Worm (Caenorhabditis elegans) whole organism, L4 larva: ENCODE data around the gene rde-4.
A peak's percentile ranks its signal among the peaks of the same experiment; 100 is the strongest.

ENCODE experiments used
- Y48G9A.11 ChIP-seq: fragments of 200-800 bp; sonication (Bioruptor generic); IDR thresholded peaks from 2 replicates; pipeline ENCODE4 v1.3.6; 2022; ENCODE audit warnings: missing genetic modification reagents, missing genetic modification characterization, missing compliant biosample characterization
- aha-1 ChIP-seq: fragments of 150-350 bp; peaks from one replicate; lab custom pipeline; 2014; ENCODE audit warnings: missing biosample characterization, missing genetic modification characterization
- aly-2 ChIP-seq: sonication (generic microtip); optimal IDR thresholded peaks from 2 replicates; lab custom pipeline; 2018; ENCODE audit warnings: missing biosample characterization, missing genetic modification characterization
- attf-4 ChIP-seq: sonication (generic microtip); optimal IDR thresholded peaks from 3 replicates; lab custom pipeline; 2017; ENCODE audit warnings: missing biosample characterization, missing genetic modification characterization
- ceh-28 ChIP-seq: fragments of 150-350 bp; optimal IDR thresholded peaks from 2 replicates; lab custom pipeline; 2014; ENCODE audit warnings: missing biosample characterization, missing genetic modification reagents, missing genetic modification characterization
- ces-1 ChIP-seq: fragments of 150-350 bp; sonication (generic microtip); optimal IDR thresholded peaks from 4 replicates; lab custom pipeline; 2014; ENCODE audit warnings: missing biosample characterization, missing genetic modification reagents, missing genetic modification characterization
- daf-8 ChIP-seq: fragments of 200-800 bp; sonication (Bioruptor generic); IDR thresholded peaks from 2 replicates; pipeline ENCODE4 v1.3.6; 2022; ENCODE audit warnings: missing genetic modification characterization, missing compliant biosample characterization
- dmd-6 ChIP-seq: fragments of 200-800 bp; sonication (Bioruptor generic); IDR thresholded peaks from 2 replicates; pipeline ENCODE4 v1.3.6; 2022; ENCODE audit warnings: missing genetic modification reagents, missing genetic modification characterization, missing compliant biosample characterization
- dmd-9 ChIP-seq: fragments of 200-800 bp; sonication (Bioruptor generic); IDR thresholded peaks from 2 replicates; pipeline ENCODE4 v1.3.6; 2022; ENCODE audit warnings: missing genetic modification reagents, missing genetic modification characterization, missing compliant biosample characterization
- dpl-1 ChIP-seq: fragments of 150-350 bp; optimal IDR thresholded peaks from 2 replicates; lab custom pipeline; 2014; ENCODE audit warnings: missing biosample characterization, missing genetic modification reagents, missing genetic modification characterization
- egl-43 ChIP-seq: fragments of 200-800 bp; sonication (Bioruptor generic); IDR thresholded peaks from 2 replicates; pipeline ENCODE4 v1.3.6; 2022; ENCODE audit warnings: missing genetic modification reagents, missing genetic modification characterization, missing compliant biosample characterization
- hif-1 ChIP-seq, 2 experiments: sonication (generic microtip); optimal IDR thresholded peaks; 2 replicates each; lab custom pipeline; 2016 to 2017; ENCODE audit warnings: missing compliant biosample characterization in 2 of 2, missing genetic modification characterization in 2 of 2, missing genetic modification reagents in 2 of 2, missing genotype in 2 of 2, mild to moderate bottlenecking in 1 of 2
- hlh-11 ChIP-seq: fragments of 200-800 bp; sonication (Bioruptor generic); optimal IDR thresholded peaks from 2 replicates; lab custom pipeline; 2018; ENCODE audit warnings: mild to moderate bottlenecking, missing genetic modification characterization, missing compliant biosample characterization
- lim-7 ChIP-seq: fragments of 200-800 bp; sonication (Bioruptor generic); IDR thresholded peaks from 2 replicates; pipeline ENCODE4 v1.3.6; 2022; ENCODE audit warnings: missing genetic modification characterization, missing compliant biosample characterization
- lin-13 ChIP-seq: fragments of 150-350 bp; optimal IDR thresholded peaks from 2 replicates; lab custom pipeline; 2014; ENCODE audit warnings: missing biosample characterization, missing genetic modification reagents, missing genetic modification characterization
- lin-38 ChIP-seq: fragments of 200-800 bp; sonication (Bioruptor generic); IDR thresholded peaks from 2 replicates; pipeline ENCODE4 v1.3.6; 2022; ENCODE audit warnings: missing genetic modification reagents, missing genetic modification characterization, missing compliant biosample characterization
- lin-39 ChIP-seq: fragments of 150-350 bp; optimal IDR thresholded peaks from 2 replicates; lab custom pipeline; 2014; ENCODE audit warnings: missing biosample characterization, missing genetic modification reagents, missing genetic modification characterization
- lsy-2 ChIP-seq, 2 experiments: fragments of 150-350 bp in 1 of 2; sonication (generic microtip) in 1 of 2; optimal IDR thresholded peaks; 2 replicates each; lab custom pipeline; 2014 to 2017; ENCODE audit warnings: missing biosample characterization in 2 of 2, missing genetic modification characterization in 2 of 2
- mdl-1 ChIP-seq, 2 experiments: fragments of 150-350 bp in 1 of 2; sonication (generic microtip) in 1 of 2; optimal IDR thresholded peaks; 2 replicates each; lab custom pipeline; 2014 to 2017; ENCODE audit warnings: missing biosample characterization in 2 of 2, missing genetic modification characterization in 2 of 2
- mdt-29 ChIP-seq: fragments of 200-800 bp; sonication (Bioruptor generic); IDR thresholded peaks from 2 replicates; pipeline ENCODE4 v1.3.6; 2022; ENCODE audit warnings: missing genetic modification reagents, missing genetic modification characterization, missing compliant biosample characterization
- mep-1 ChIP-seq: fragments of 150-350 bp; sonication (generic microtip); optimal IDR thresholded peaks from 3 replicates; lab custom pipeline; 2014; ENCODE audit warnings: missing biosample characterization, missing genetic modification characterization
- mes-2 ChIP-seq: sonication (generic microtip); optimal IDR thresholded peaks from 2 replicates; lab custom pipeline; 2016; ENCODE audit warnings: missing genotype, mild to moderate bottlenecking, missing genetic modification characterization, missing compliant biosample characterization; ENCODE audit not compliant: poor library complexity, severe bottlenecking
- mxl-2 ChIP-seq: fragments of 200-800 bp; sonication (Bioruptor generic); conservative IDR thresholded peaks from 2 replicates; pipeline ENCODE4 v1.3.6; 2022; ENCODE audit warnings: missing genetic modification reagents, missing genetic modification characterization, missing compliant biosample characterization
- nhr-10 ChIP-seq: fragments of 150-350 bp; optimal IDR thresholded peaks from 2 replicates; lab custom pipeline; 2014; ENCODE audit warnings: missing biosample characterization, missing genetic modification characterization
- nhr-102 ChIP-seq: sonication (generic microtip); optimal IDR thresholded peaks from 2 replicates; lab custom pipeline; 2016; ENCODE audit warnings: mild to moderate bottlenecking, missing genetic modification characterization, moderate library complexity, missing compliant biosample characterization
- nhr-111 ChIP-seq: fragments of 200-800 bp; sonication (Bioruptor generic); optimal IDR thresholded peaks from 2 replicates; lab custom pipeline; 2018; ENCODE audit warnings: mild to moderate bottlenecking, missing genetic modification characterization, missing compliant biosample characterization
- nhr-28 ChIP-seq: fragments of 150-350 bp; optimal IDR thresholded peaks from 2 replicates; lab custom pipeline; 2014; ENCODE audit warnings: missing biosample characterization, missing genetic modification characterization
- nhr-76 ChIP-seq: fragments of 150-350 bp; optimal IDR thresholded peaks from 2 replicates; lab custom pipeline; 2014; ENCODE audit warnings: missing biosample characterization, missing genetic modification characterization
- nhr-77 ChIP-seq: fragments of 150-350 bp; optimal IDR thresholded peaks from 2 replicates; lab custom pipeline; 2014; ENCODE audit warnings: missing biosample characterization, missing genetic modification characterization
- saeg-2 ChIP-seq: fragments of 200-800 bp; sonication (Bioruptor generic); IDR thresholded peaks from 2 replicates; pipeline ENCODE4 v1.3.6; 2022; ENCODE audit warnings: missing genetic modification reagents, missing genetic modification characterization, missing compliant biosample characterization
- set-16 ChIP-seq: fragments of 200-800 bp; sonication (Bioruptor generic); IDR thresholded peaks from 2 replicates; pipeline ENCODE4 v1.3.6; 2022; ENCODE audit warnings: missing genetic modification reagents, missing genetic modification characterization, missing compliant biosample characterization
- skn-1 ChIP-seq: fragments of 150-350 bp; optimal IDR thresholded peaks from 2 replicates; lab custom pipeline; 2014; ENCODE audit warnings: missing biosample characterization, missing genetic modification characterization
- snpc-4 ChIP-seq: fragments of 150-350 bp; optimal IDR thresholded peaks from 2 replicates; lab custom pipeline; 2014; ENCODE audit warnings: missing biosample characterization, missing genetic modification characterization
- spr-1 ChIP-seq: sonication (generic microtip); optimal IDR thresholded peaks from 2 replicates; lab custom pipeline; 2016; ENCODE audit warnings: mild to moderate bottlenecking, missing genetic modification characterization, missing compliant biosample characterization
- tag-97 ChIP-seq: fragments of 200-800 bp; sonication (Bioruptor generic); IDR thresholded peaks from 2 replicates; pipeline ENCODE4 v1.3.6; 2022; ENCODE audit warnings: missing genetic modification characterization, missing compliant biosample characterization
- unc-39 ChIP-seq: sonication (generic microtip); optimal IDR thresholded peaks from 2 replicates; lab custom pipeline; 2017; ENCODE audit warnings: missing biosample characterization, missing genetic modification characterization
- unc-62 ChIP-seq, 3 experiments: fragments of 150-350 bp in 1 of 3; sonication (generic microtip); optimal IDR thresholded peaks in 2 of 3; peaks in 1 of 3; 1 replicate in 1 of 3; 2 replicates in 2 of 3; lab custom pipeline; 2014 to 2017; ENCODE audit warnings: missing biosample characterization in 3 of 3, missing genetic modification characterization in 3 of 3, missing genetic modification reagents in 3 of 3, missing genotype in 1 of 3

rde-4 gene

DNA sequence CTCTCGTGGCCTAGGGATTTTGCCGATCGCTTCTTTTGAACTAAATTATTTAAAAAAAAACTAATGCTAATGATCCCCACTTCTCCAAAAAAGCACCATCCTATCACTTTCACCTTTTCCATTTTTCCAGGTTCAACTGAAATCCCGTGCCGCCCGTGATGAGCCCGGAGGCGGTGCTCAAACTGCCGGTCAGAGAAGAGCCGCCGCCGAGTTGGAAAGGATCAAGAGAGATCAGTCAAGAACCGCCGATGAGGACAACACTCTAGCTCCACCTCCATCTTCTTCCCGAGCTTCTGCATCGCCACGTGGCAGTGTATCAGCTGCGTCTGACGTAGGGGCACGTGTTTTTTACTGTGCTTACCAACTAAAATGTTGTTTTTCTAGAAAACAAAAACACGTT, 34.9 kb upstream of the rde-4 start:
- TF ChIP-seq mdt-29 (GFP tag; lab: Robert Waterston, UW) (no peak), snpc-4 (no peak), dmd-6 (GFP tag; lab: Robert Waterston, UW) (no peak), mxl-2 (no peak), unc-62 (GFP tag; optimal IDR thresholded peaks at IDR 0.05 in 1 of 2; lab: Kevin White, UChicago) (peak in 1 of 2 experiments; percentile 1), unc-62 (tag; optimal IDR thresholded peaks at IDR 0.05; lab: Kevin White, UChicago) (no peak), set-16 (GFP tag; lab: Robert Waterston, UW) (peak; percentile 75), ceh-28 (tag; lab: Kevin White, UChicago) (no peak), nhr-76 (tag; lab: Kevin White, UChicago) (no peak), dmd-9 (GFP tag; lab: Robert Waterston, UW) (no peak), egl-43 (0 out of 2 replicates have a peak, but pooled peaks have one; percentile 14)
- TF ChIP-seq, all 104 proteins: peak for 3

DNA sequence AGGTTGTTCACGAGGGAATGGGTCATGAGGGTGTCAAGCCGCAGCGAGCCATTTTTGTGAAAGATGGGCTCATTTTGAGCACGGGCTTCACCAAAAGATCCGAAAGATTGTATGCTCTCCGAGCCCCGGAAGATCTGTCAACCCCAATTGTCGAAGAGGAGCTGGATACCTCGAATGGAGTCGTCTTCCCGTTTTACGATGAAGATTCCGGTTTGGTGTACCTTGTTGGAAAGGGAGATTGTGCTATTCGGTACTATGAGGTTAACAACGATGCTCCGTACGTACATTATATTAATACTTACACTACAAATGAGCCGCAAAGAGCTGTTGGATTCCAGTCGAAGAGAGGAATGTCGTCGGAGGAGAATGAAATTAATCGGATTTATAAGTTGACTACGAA, 32.7 kb upstream of the rde-4 start:
- TF ChIP-seq saeg-2 (GFP tag; lab: Robert Waterston, UW) (no peak), aha-1 (tag; lab: Kevin White, UChicago) (peak; percentile 95), nhr-102 (tag; lab: Kevin White, UChicago) (no peak), mdt-29 (GFP tag; lab: Robert Waterston, UW) (no peak), tag-97 (GFP tag; lab: Robert Waterston, UW) (no peak), daf-8 (GFP tag; lab: Robert Waterston, UW) (no peak), lin-13 (GFP tag; lab: Kevin White, UChicago) (no peak), nhr-77 (no peak)

ce11 chrIII:10248441-10249137, 30.1 kb upstream of the rde-4 start, which contains the start of the genes div-1 and cor-1:
Gene div-1, minus strand, starts transcription at chrIII:10248559.
Gene cor-1, plus strand, starts transcription at chrIII:10249111.
- TF ChIP-seq hif-1 (tag; optimal IDR thresholded peaks at IDR 0.05; lab: Kevin White, UChicago) (peak in 1 of 2 experiments; percentile 1), dmd-6 (GFP tag; lab: Robert Waterston, UW) (no peak), Y48G9A.11 (no peak), skn-1 (tag; lab: Kevin White, UChicago) (no peak), hlh-11 (tag; lab: Kevin White, UChicago) (peak; percentile 23), lim-7 (GFP tag; lab: Robert Waterston, UW) (no peak), egl-43 (peak; percentile 62; the same call in 1 of the 2 replicates), nhr-10 (no peak), set-16 (GFP tag; lab: Robert Waterston, UW) (peak; percentile 75), lsy-2 (tag; optimal IDR thresholded peaks at IDR 0.05; lab: Kevin White, UChicago) (peak in 1 of 2 experiments; percentile 53), mep-1 (tag; lab: Kevin White, UChicago) (no peak), unc-62 (GFP tag; optimal IDR thresholded peaks at IDR 0.05 in 1 of 2; lab: Kevin White, UChicago) (peak in 1 of 2 experiments; percentile 90), unc-62 (tag; optimal IDR thresholded peaks at IDR 0.05; lab: Kevin White, UChicago) (no peak), attf-4 (no peak), nhr-77 (peak; percentile 17), lin-39 (tag; lab: Kevin White, UChicago) (no peak), ces-1 (GFP tag; lab: Kevin White, UChicago) (no peak), nhr-28 (peak; percentile 12), dpl-1 (GFP tag; lab: Kevin White, UChicago) (peak; percentile 73), mes-2 (tag; lab: Kevin White, UChicago) (peak; percentile 73), aly-2 (no peak), mdl-1 (tag; optimal IDR thresholded peaks at IDR 0.05; lab: Kevin White, UChicago) (no peak), nhr-111 (no peak), lin-38 (peak; percentile 93), spr-1 (tag; lab: Kevin White, UChicago) (no peak), unc-39 (tag; lab: Kevin White, UChicago) (no peak)
